Fruit fly (Drosophila melanogaster) whole organism, embryonic: ENCODE data around the gene Abi.

ENCODE experiments used
- Ada2b ChIP-seq: fragments of 200-800 bp; sonication (Bioruptor generic); IDR thresholded peaks from 2 replicates; pipeline ENCODE4 v1.3.6; 2022; ENCODE audit warnings: missing biosample characterization, missing genetic modification characterization
- Aef1 ChIP-seq: fragments of 200-800 bp; sonication (Bioruptor generic); IDR thresholded peaks from 3 replicates; pipeline ENCODE4 v1.3.6; 2022; ENCODE audit warnings: missing biosample characterization, missing genetic modification characterization
- Asciz ChIP-seq: fragments of 200-800 bp; sonication (Bioruptor generic); optimal IDR thresholded peaks from 2 replicates; lab custom pipeline; 2017; ENCODE audit warnings: missing biosample characterization, mild to moderate bottlenecking, missing genetic modification characterization, missing genetic modification reagents
- BtbVII ChIP-seq: fragments of 200-800 bp; sonication (Bioruptor generic); optimal IDR thresholded peaks from 3 replicates; lab custom pipeline; 2017; ENCODE audit warnings: missing biosample characterization, mild to moderate bottlenecking, missing genetic modification characterization
- CG1024 ChIP-seq: fragments of 200-800 bp; sonication (Bioruptor generic); IDR thresholded peaks from 2 replicates; pipeline ENCODE4 v1.3.6; 2022; ENCODE audit warnings: missing biosample characterization, missing genetic modification characterization
- CG11456 ChIP-seq: fragments of 200-800 bp; sonication (Bioruptor generic); IDR thresholded peaks from 3 replicates; pipeline ENCODE4 v1.3.6; 2022; ENCODE audit warnings: missing biosample characterization, missing genetic modification characterization
- CG17359 ChIP-seq: fragments of 200-800 bp; sonication (Bioruptor generic); optimal IDR thresholded peaks from 3 replicates; lab custom pipeline; 2018; ENCODE audit warnings: missing biosample characterization, mild to moderate bottlenecking, missing genetic modification characterization, moderate library complexity
- CG32772 ChIP-seq: fragments of 200-800 bp; sonication (Bioruptor generic); IDR thresholded peaks from 2 replicates; pipeline ENCODE4 v1.3.6; 2022; ENCODE audit warnings: missing biosample characterization, missing genetic modification characterization
- CG4328 ChIP-seq: fragments of 200-800 bp; sonication (Bioruptor generic); optimal IDR thresholded peaks from 3 replicates; lab custom pipeline; 2017; ENCODE audit warnings: missing biosample characterization, missing genetic modification reagents, missing genetic modification characterization
- CG5245 ChIP-seq: fragments of 200-800 bp; sonication (Bioruptor generic); optimal IDR thresholded peaks from 3 replicates; lab custom pipeline; 2016; ENCODE audit warnings: missing biosample characterization, missing genetic modification characterization
- CG6791 ChIP-seq: fragments of 200-800 bp; sonication (Bioruptor generic); IDR thresholded peaks from 3 replicates; pipeline ENCODE4 v1.3.6; 2022; ENCODE audit warnings: missing biosample characterization, missing genetic modification characterization; ENCODE audit not compliant: partially characterized antibody
- CG7556 ChIP-seq: fragments of 200-800 bp; sonication (Bioruptor generic); optimal IDR thresholded peaks from 2 replicates; lab custom pipeline; 2017; ENCODE audit warnings: missing biosample characterization, mild to moderate bottlenecking, missing genetic modification characterization
- CG9215 ChIP-seq: fragments of 200-800 bp; sonication (Bioruptor generic); IDR thresholded peaks from 2 replicates; pipeline ENCODE4 v1.3.6; 2022; ENCODE audit warnings: missing biosample characterization, missing genetic modification characterization
- CG9932 ChIP-seq: fragments of 200-800 bp; sonication (Bioruptor generic); IDR thresholded peaks from 2 replicates; pipeline ENCODE4 v1.3.6; 2022; ENCODE audit warnings: missing biosample characterization, missing genetic modification characterization
- Dbx ChIP-seq: fragments of 200-800 bp; sonication (Bioruptor generic); IDR thresholded peaks from 3 replicates; pipeline ENCODE4 v1.3.6; 2022; ENCODE audit warnings: missing biosample characterization, missing genetic modification characterization
- Drgx ChIP-seq: fragments of 200-800 bp; sonication (Bioruptor generic); IDR thresholded peaks from 2 replicates; pipeline ENCODE4 v1.3.6; 2022; ENCODE audit warnings: missing biosample characterization, missing genetic modification characterization
- Ets65A ChIP-seq: fragments of 200-800 bp; sonication (Bioruptor generic); peaks from one replicate; lab custom pipeline; 2016; ENCODE audit warnings: missing biosample characterization, missing genetic modification characterization
- Gug ChIP-seq: fragments of 200-800 bp; sonication (Bioruptor generic); IDR thresholded peaks from 4 replicates; pipeline ENCODE4 v1.3.6; 2022; ENCODE audit warnings: missing biosample characterization, missing genetic modification characterization
- HLH4C ChIP-seq: fragments of 200-800 bp; sonication (Bioruptor generic); IDR thresholded peaks from 3 replicates; pipeline ENCODE4 v1.3.6; 2022; ENCODE audit warnings: missing biosample characterization, missing genetic modification characterization; ENCODE audit not compliant: partially characterized antibody
- Hr51 ChIP-seq, 2 experiments: fragments of 200-800 bp; sonication (Bioruptor generic); optimal IDR thresholded peaks; 2 replicates in 1 of 2; 3 replicates in 1 of 2; lab custom pipeline; 2016 to 2018; ENCODE audit warnings: missing biosample characterization in 2 of 2, missing genetic modification characterization in 2 of 2, mild to moderate bottlenecking in 1 of 2, moderate library complexity in 1 of 2
- Lim3 ChIP-seq: fragments of 200-800 bp; sonication (Bioruptor generic); IDR thresholded peaks from 2 replicates; pipeline ENCODE4 v1.3.6; 2022; ENCODE audit warnings: missing biosample characterization, missing genetic modification characterization
- MTF-1 ChIP-seq: fragments of 200-800 bp; sonication (Bioruptor generic); optimal IDR thresholded peaks from 2 replicates; lab custom pipeline; 2018; ENCODE audit warnings: missing biosample characterization, mild to moderate bottlenecking, missing genetic modification characterization, borderline replicate concordance
- Mrtf ChIP-seq: fragments of 200-800 bp; sonication (Bioruptor generic); IDR thresholded peaks from 3 replicates; pipeline ENCODE4 v1.3.6; 2022; ENCODE audit warnings: missing biosample characterization, missing genetic modification characterization
- Optix ChIP-seq: fragments of 200-800 bp; sonication (Bioruptor generic); IDR thresholded peaks from 3 replicates; pipeline ENCODE4 v1.3.6; 2022; ENCODE audit warnings: missing biosample characterization, missing genetic modification characterization
- Pdp1 ChIP-seq, 2 experiments: fragments of 200-800 bp; sonication (Bioruptor generic); optimal IDR thresholded peaks; 3 replicates each; lab custom pipeline; 2016; ENCODE audit warnings: missing biosample characterization in 2 of 2, missing genetic modification characterization in 2 of 2, mild to moderate bottlenecking in 1 of 2, moderate library complexity in 1 of 2
- Poxn ChIP-seq: fragments of 200-800 bp; sonication (Bioruptor generic); IDR thresholded peaks from 2 replicates; pipeline ENCODE4 v1.3.6; 2022; ENCODE audit warnings: missing biosample characterization, missing genetic modification characterization
- Rfx ChIP-seq: fragments of 200-800 bp; sonication (Bioruptor generic); IDR thresholded peaks from 2 replicates; pipeline ENCODE4 v1.3.6; 2022; ENCODE audit warnings: missing biosample characterization, missing genetic modification characterization
- Scr ChIP-seq: fragments of 200-800 bp; sonication (Bioruptor generic); IDR thresholded peaks from 2 replicates; pipeline ENCODE4 v1.3.6; 2022; ENCODE audit warnings: missing biosample characterization, missing genetic modification characterization; ENCODE audit not compliant: partially characterized antibody
- Ssrp ChIP-seq: fragments of 200-800 bp; sonication (Bioruptor generic); optimal IDR thresholded peaks from 2 replicates; lab custom pipeline; 2018; ENCODE audit warnings: missing biosample characterization, mild to moderate bottlenecking, missing genetic modification characterization, moderate library complexity
- TFAM ChIP-seq: fragments of 200-800 bp; sonication (Bioruptor generic); optimal IDR thresholded peaks from 2 replicates; lab custom pipeline; 2017; ENCODE audit warnings: missing biosample characterization, missing genetic modification characterization, inconsistent platforms
- Xbp1 ChIP-seq: fragments of 200-800 bp; sonication (Bioruptor generic); optimal IDR thresholded peaks from 3 replicates; lab custom pipeline; 2016; ENCODE audit warnings: missing biosample characterization, mild to moderate bottlenecking, missing genetic modification characterization
- ab ChIP-seq: fragments of 200-800 bp; sonication (Bioruptor generic); optimal IDR thresholded peaks from 2 replicates; lab custom pipeline; 2016; ENCODE audit warnings: missing biosample characterization, missing genetic modification characterization
- ap ChIP-seq: fragments of 200-800 bp; sonication (Bioruptor generic); IDR thresholded peaks from 2 replicates; pipeline ENCODE4 v1.3.6; 2022; ENCODE audit warnings: missing biosample characterization, missing genetic modification characterization
- az2 ChIP-seq: fragments of 200-800 bp; sonication (Bioruptor generic); optimal IDR thresholded peaks from 3 replicates; lab custom pipeline; 2016; ENCODE audit warnings: missing biosample characterization, missing genetic modification characterization
- bab2 ChIP-seq: fragments of 200-800 bp; sonication (Bioruptor generic); optimal IDR thresholded peaks from 2 replicates; lab custom pipeline; 2016; ENCODE audit warnings: missing biosample characterization, missing genetic modification characterization
- ci ChIP-seq: fragments of 200-800 bp; sonication (Bioruptor generic); IDR thresholded peaks from 3 replicates; pipeline ENCODE4 v1.3.6; 2022; ENCODE audit warnings: missing biosample characterization, missing genetic modification characterization
- dysf ChIP-seq: fragments of 200-800 bp; sonication (Bioruptor generic); IDR thresholded peaks from 3 replicates; pipeline ENCODE4 v1.3.6; 2022; ENCODE audit warnings: missing biosample characterization, missing genetic modification characterization
- ind ChIP-seq: fragments of 200-800 bp; sonication (Bioruptor generic); optimal IDR thresholded peaks from 3 replicates; lab custom pipeline; 2016; ENCODE audit warnings: missing biosample characterization, missing genetic modification characterization
- jigr1 ChIP-seq: fragments of 200-800 bp; sonication (Bioruptor generic); IDR thresholded peaks from 3 replicates; pipeline ENCODE4 v1.3.6; 2022; ENCODE audit warnings: missing biosample characterization, missing genetic modification characterization
- lilli ChIP-seq: fragments of 200-800 bp; sonication (Bioruptor generic); optimal IDR thresholded peaks from 3 replicates; lab custom pipeline; 2016; ENCODE audit warnings: missing biosample characterization, missing genetic modification characterization
- luna ChIP-seq: fragments of 200-800 bp; sonication (Bioruptor generic); optimal IDR thresholded peaks from 2 replicates; lab custom pipeline; 2016; ENCODE audit warnings: missing biosample characterization, missing genetic modification characterization
- maf-S ChIP-seq: fragments of 200-800 bp; sonication (Bioruptor generic); optimal IDR thresholded peaks from 2 replicates; lab custom pipeline; 2016; ENCODE audit warnings: missing biosample characterization, missing genetic modification characterization
- mirr ChIP-seq: fragments of 200-800 bp; sonication (Bioruptor generic); optimal IDR thresholded peaks from 3 replicates; lab custom pipeline; 2018; ENCODE audit warnings: missing biosample characterization, mild to moderate bottlenecking, missing genetic modification characterization
- pan ChIP-seq, 4 experiments: fragments of >200 bp in 3 of 4; fragments of 200-800 bp in 1 of 4; sonication (Bioruptor generic) in 1 of 4; optimal IDR thresholded peaks in 3 of 4; IDR thresholded peaks in 1 of 4; 2 replicates each; pipeline versions ENCODE4 v1.3.6 to Lab custom; 2017 to 2022; ENCODE audit warnings: missing biosample characterization in 2 of 4, missing genetic modification characterization in 2 of 4, mixed read lengths in 1 of 4
- phol ChIP-seq: fragments of 200-800 bp; sonication (Bioruptor generic); optimal IDR thresholded peaks from 3 replicates; lab custom pipeline; 2018; ENCODE audit warnings: missing biosample characterization, mild to moderate bottlenecking, missing genetic modification characterization, moderate library complexity
- row ChIP-seq: fragments of 200-800 bp; sonication (Bioruptor generic); IDR thresholded peaks from 3 replicates; pipeline ENCODE4 v1.3.6; 2022; ENCODE audit warnings: missing biosample characterization, missing genetic modification characterization
- sisA ChIP-seq: fragments of 200-800 bp; sonication (Bioruptor generic); IDR thresholded peaks from 2 replicates; pipeline ENCODE4 v1.3.6; 2022; ENCODE audit warnings: missing biosample characterization, missing genetic modification characterization
- slou ChIP-seq: fragments of 200-800 bp; sonication (Bioruptor generic); optimal IDR thresholded peaks from 3 replicates; lab custom pipeline; 2016; ENCODE audit warnings: missing biosample characterization, missing genetic modification characterization
- sob ChIP-seq: fragments of 200-800 bp; sonication (Bioruptor generic); IDR thresholded peaks from 2 replicates; pipeline ENCODE4 v1.3.6; 2022; ENCODE audit warnings: missing biosample characterization, missing genetic modification characterization
- trh ChIP-seq: fragments of 200-800 bp; sonication (Bioruptor generic); optimal IDR thresholded peaks from 2 replicates; lab custom pipeline; 2016; ENCODE audit warnings: missing biosample characterization, missing genetic modification characterization
- twi ChIP-seq: fragments of 200-800 bp; optimal IDR thresholded peaks from 2 replicates; lab custom pipeline; 2019; ENCODE audit warnings: missing biosample characterization, mild to moderate bottlenecking, missing genetic modification characterization, moderate library complexity

The Abi gene

dm6 chr3R:14077026-14077425 lies 45.2 kb downstream of the Abi start (continued):
- no peak; the same call in 1 of the 2 replicates for TF ChIP-seq CG9215
- TF ChIP-seq phol (tag; lab: Kevin White, UChicago): peak; percentile 45
- peak; percentile 6 for TF ChIP-seq CG4328 (GFP tag; lab: Kevin White, UChicago)
- peak; percentile 46 for TF ChIP-seq ind (GFP tag; lab: Kevin White, UChicago)
- peak in 1 of 2 experiments; percentile 55 for TF ChIP-seq Hr51 (GFP tag; optimal IDR thresholded peaks at IDR 0.05; lab: Kevin White, UChicago)
- no peak for TF ChIP-seq Poxn (GFP tag; lab: Robert Waterston, UW)
- TF ChIP-seq TFAM: no peak
- no peak for TF ChIP-seq Lim3
- peak; percentile 7 for TF ChIP-seq lilli (GFP tag; lab: Kevin White, UChicago)
- TF ChIP-seq dysf: peak; percentile 67
- no peak for TF ChIP-seq ap
- peak; percentile 50 for TF ChIP-seq CG1024
- TF ChIP-seq Aef1 (GFP tag; lab: Robert Waterston, UW): peak; percentile 47; the same call in 2 of the 3 replicates
- TF ChIP-seq Pdp1 (GFP tag; optimal IDR thresholded peaks at IDR 0.05; lab: Kevin White, UChicago): peak in 1 of 2 experiments; percentile 33
- TF ChIP-seq CG11456 (GFP tag; lab: Robert Waterston, UW): peak; percentile 56; the same call in 1 of the 3 replicates
- TF ChIP-seq CG9932: no peak
- no peak for TF ChIP-seq pan (optimal IDR thresholded peaks at IDR 0.05; lab: Kevin White, UChicago)
- TF ChIP-seq pan (GFP tag; optimal IDR thresholded peaks at IDR 0.05 in 1 of 2, IDR thresholded peaks at IDR 0.05 in 1 of 2): peak in 1 of 2 experiments; percentile 73
- peak; percentile 4 for TF ChIP-seq Ssrp (tag; lab: Kevin White, UChicago)
- peak; percentile 69 for TF ChIP-seq Rfx (GFP tag; lab: Robert Waterston, UW)
- no peak for TF ChIP-seq HLH4C (GFP tag; lab: Robert Waterston, UW)
- TF ChIP-seq Optix (GFP tag; lab: Robert Waterston, UW): 0 out of 3 replicates have a peak, but pooled peaks have one; percentile 33
- no peak for TF ChIP-seq twi (tag; lab: Kevin White, UChicago)
- TF ChIP-seq az2 (GFP tag; lab: Kevin White, UChicago): peak; percentile 11
- peak; percentile 60 for TF ChIP-seq CG5245 (GFP tag; lab: Kevin White, UChicago)
- no peak for TF ChIP-seq trh (GFP tag; lab: Kevin White, UChicago)
- TF ChIP-seq jigr1 (GFP tag; lab: Robert Waterston, UW): no peak
- TF ChIP-seq CG7556: no peak
- TF ChIP-seq BtbVII (GFP tag; lab: Kevin White, UChicago): peak; percentile 35
- peak; percentile 72; the same call in 2 of the 3 replicates for TF ChIP-seq ci
- TF ChIP-seq Mrtf: peak; percentile 38; the same call in 1 of the 3 replicates
- no peak for TF ChIP-seq Dbx (GFP tag; lab: Robert Waterston, UW)
- peak; percentile 32 for TF ChIP-seq Xbp1 (GFP tag; lab: Kevin White, UChicago)
- TF ChIP-seq bab2 (GFP tag; lab: Kevin White, UChicago): no peak
- no peak for TF ChIP-seq maf-S
- peak; percentile 59 for TF ChIP-seq row (GFP tag; lab: Robert Waterston, UW)
- TF ChIP-seq ab (GFP tag; lab: Kevin White, UChicago): no peak
- TF ChIP-seq Scr: no peak
- TF ChIP-seq Ada2b (GFP tag; lab: Robert Waterston, UW): peak; percentile 56; the same call in 1 of the 2 replicates
- peak; percentile 14 for TF ChIP-seq Asciz (GFP tag; lab: Kevin White, UChicago)
- TF ChIP-seq CG6791: no peak
- TF ChIP-seq slou (GFP tag; lab: Kevin White, UChicago): no peak
- TF ChIP-seq luna: no peak
- TF ChIP-seq MTF-1 (GFP tag; lab: Kevin White, UChicago): no peak
- peak; percentile 38; the same call in 1 of the 2 replicates for TF ChIP-seq sob (GFP tag; lab: Robert Waterston, UW)
- peak; percentile 69 for TF ChIP-seq Drgx
- TF ChIP-seq CG32772: peak; percentile 52; the same call in 1 of the 2 replicates
- TF ChIP-seq Ets65A: no peak
- peak; percentile 41; the same call in 1 of the 4 replicates for TF ChIP-seq Gug (GFP tag; lab: Robert Waterston, UW)
- TF ChIP-seq sisA (GFP tag; lab: Robert Waterston, UW): peak; percentile 70
- TF ChIP-seq mirr (GFP tag; lab: Kevin White, UChicago): no peak
- peak; percentile 59 for TF ChIP-seq CG17359 (tag; lab: Kevin White, UChicago)
